Fruit fly (Drosophila melanogaster) whole organism, embryonic: ENCODE data around the gene prd.

Experiments used
- Atf-2 ChIP-seq: fragments of 200-800 bp; sonication (Bioruptor generic); optimal IDR thresholded peaks from 2 replicates; lab custom pipeline; 2016; ENCODE audit warnings: missing biosample characterization, missing genetic modification characterization
- C15 ChIP-seq: fragments of 200-800 bp; sonication (Bioruptor generic); IDR thresholded peaks from 3 replicates; pipeline ENCODE4 v1.3.6; 2022; ENCODE audit warnings: missing biosample characterization, missing genetic modification characterization
- CG10274 ChIP-seq: fragments of 200-800 bp; sonication (Bioruptor generic); optimal IDR thresholded peaks from 3 replicates; lab custom pipeline; 2017; ENCODE audit warnings: missing biosample characterization, mild to moderate bottlenecking, missing genetic modification characterization
- CG11085 ChIP-seq: fragments of 200-800 bp; sonication (Bioruptor generic); IDR thresholded peaks from 2 replicates; pipeline ENCODE4 v1.3.6; 2022; ENCODE audit warnings: missing biosample characterization, missing genetic modification characterization
- CG12219 ChIP-seq: fragments of 200-800 bp; sonication (Bioruptor generic); optimal IDR thresholded peaks from 3 replicates; lab custom pipeline; 2018; ENCODE audit warnings: missing biosample characterization, mild to moderate bottlenecking, missing genetic modification characterization
- CG12299 ChIP-seq: fragments of 200-800 bp; sonication (Bioruptor generic); optimal IDR thresholded peaks from 2 replicates; lab custom pipeline; 2018; ENCODE audit warnings: missing biosample characterization, mild to moderate bottlenecking, missing genetic modification characterization
- CG13624 ChIP-seq: fragments of 200-800 bp; sonication (Bioruptor generic); optimal IDR thresholded peaks from 2 replicates; lab custom pipeline; 2016; ENCODE audit warnings: missing biosample characterization, missing genetic modification characterization
- CG15696 ChIP-seq: fragments of 200-800 bp; sonication (Bioruptor generic); optimal IDR thresholded peaks from 2 replicates; lab custom pipeline; 2019; ENCODE audit warnings: missing biosample characterization, mild to moderate bottlenecking, missing genetic modification characterization, moderate library complexity
- CG16863 ChIP-seq: fragments of 200-800 bp; sonication (Bioruptor generic); optimal IDR thresholded peaks from 3 replicates; lab custom pipeline; 2016; ENCODE audit warnings: missing biosample characterization, missing genetic modification characterization
- CG1792 ChIP-seq: fragments of 200-800 bp; sonication (Bioruptor generic); optimal IDR thresholded peaks from 2 replicates; lab custom pipeline; 2016; ENCODE audit warnings: missing biosample characterization, missing genetic modification characterization
- CG18011 ChIP-seq: fragments of 200-800 bp; sonication (Bioruptor generic); optimal IDR thresholded peaks from 2 replicates; lab custom pipeline; 2017; ENCODE audit warnings: missing biosample characterization, missing genetic modification characterization, mild to moderate bottlenecking, moderate library complexity, missing genotype
- CG18476 ChIP-seq: fragments of 200-800 bp; sonication (Bioruptor generic); optimal IDR thresholded peaks from 2 replicates; lab custom pipeline; 2016; ENCODE audit warnings: missing biosample characterization, mild to moderate bottlenecking, missing genetic modification characterization
- CG18619 ChIP-seq: fragments of 200-800 bp; sonication (Bioruptor generic); optimal IDR thresholded peaks from 3 replicates; lab custom pipeline; 2017; ENCODE audit warnings: missing biosample characterization, mild to moderate bottlenecking, missing genetic modification characterization
- CG3163 ChIP-seq: fragments of 200-800 bp; sonication (Bioruptor generic); optimal IDR thresholded peaks from 3 replicates; lab custom pipeline; 2016; ENCODE audit warnings: missing biosample characterization, missing genetic modification characterization
- CG6813 ChIP-seq: fragments of 200-800 bp; sonication (Bioruptor generic); optimal IDR thresholded peaks from 2 replicates; lab custom pipeline; 2017; ENCODE audit warnings: missing biosample characterization, missing genetic modification characterization, mild to moderate bottlenecking, moderate library complexity, missing genetic modification reagents
- CG7372 ChIP-seq: fragments of 200-800 bp; sonication (Bioruptor generic); IDR thresholded peaks from 2 replicates; pipeline ENCODE4 v1.3.6; 2022; ENCODE audit warnings: missing biosample characterization, missing genetic modification characterization
- CG7963 ChIP-seq: fragments of 200-800 bp; sonication (Bioruptor generic); IDR thresholded peaks from 3 replicates; pipeline ENCODE4 v1.3.6; 2022; ENCODE audit warnings: missing biosample characterization, missing genetic modification characterization; ENCODE audit not compliant: partially characterized antibody
- CG8089 ChIP-seq: fragments of 200-800 bp; sonication (Bioruptor generic); optimal IDR thresholded peaks from 3 replicates; lab custom pipeline; 2016; ENCODE audit warnings: missing biosample characterization, missing genetic modification characterization
- CG8944 ChIP-seq: fragments of 200-800 bp; sonication (Bioruptor generic); optimal IDR thresholded peaks from 3 replicates; lab custom pipeline; 2016; ENCODE audit warnings: missing biosample characterization, missing genetic modification characterization
- CG9797 ChIP-seq: fragments of 200-800 bp; sonication (Bioruptor generic); optimal IDR thresholded peaks from 3 replicates; lab custom pipeline; 2018; ENCODE audit warnings: missing biosample characterization, mild to moderate bottlenecking, missing genetic modification characterization
- CG9876 ChIP-seq: fragments of 200-800 bp; sonication (Bioruptor generic); optimal IDR thresholded peaks from 2 replicates; lab custom pipeline; 2016; ENCODE audit warnings: missing biosample characterization, missing genetic modification characterization
- CTCF ChIP-seq: fragments of 200-800 bp; sonication (Bioruptor generic); optimal IDR thresholded peaks from 2 replicates; lab custom pipeline; 2017; ENCODE audit warnings: missing biosample characterization, mild to moderate bottlenecking, missing genetic modification characterization, moderate library complexity
- CoRest ChIP-seq: fragments of 200-800 bp; sonication (Bioruptor generic); optimal IDR thresholded peaks from 3 replicates; lab custom pipeline; 2018; ENCODE audit warnings: missing biosample characterization, mild to moderate bottlenecking, missing genetic modification characterization, moderate library complexity
- D19B ChIP-seq: fragments of 200-800 bp; sonication (Bioruptor generic); optimal IDR thresholded peaks from 2 replicates; lab custom pipeline; 2017; ENCODE audit warnings: missing biosample characterization, mild to moderate bottlenecking, missing genetic modification characterization
- GATAe ChIP-seq: fragments of 200-800 bp; sonication (Bioruptor generic); conservative IDR thresholded peaks from 2 replicates; pipeline ENCODE4 v1.3.6; 2022; ENCODE audit warnings: missing biosample characterization, missing genetic modification characterization
- HmgD ChIP-seq: fragments of 200-800 bp; sonication (Bioruptor generic); optimal IDR thresholded peaks from 3 replicates; lab custom pipeline; 2016; ENCODE audit warnings: missing biosample characterization, missing genetic modification characterization
- Myb ChIP-seq: fragments of 200-800 bp; sonication (Bioruptor generic); optimal IDR thresholded peaks from 2 replicates; lab custom pipeline; 2016; ENCODE audit warnings: missing biosample characterization, missing genetic modification characterization
- NC2α ChIP-seq: fragments of 200-800 bp; sonication (Bioruptor generic); optimal IDR thresholded peaks from 2 replicates; lab custom pipeline; 2016; ENCODE audit warnings: missing biosample characterization, missing genetic modification characterization
- Nf-YA ChIP-seq: fragments of 200-800 bp; sonication (Bioruptor generic); IDR thresholded peaks from 2 replicates; pipeline ENCODE4 v1.3.6; 2022; ENCODE audit warnings: missing biosample characterization, missing genetic modification characterization
- Six4 ChIP-seq: fragments of 200-800 bp; sonication (Bioruptor generic); optimal IDR thresholded peaks from 2 replicates; lab custom pipeline; 2016; ENCODE audit warnings: missing biosample characterization, missing genetic modification characterization
- Sox102F ChIP-seq: fragments of 200-800 bp; sonication (Bioruptor generic); optimal IDR thresholded peaks from 2 replicates; lab custom pipeline; 2018; ENCODE audit warnings: missing biosample characterization, mild to moderate bottlenecking, missing genetic modification characterization, moderate library complexity
- Xrp1 ChIP-seq: fragments of 200-800 bp; sonication (Bioruptor generic); IDR thresholded peaks from 2 replicates; pipeline ENCODE4 v1.3.6; 2022; ENCODE audit warnings: missing biosample characterization, missing genetic modification characterization
- corto ChIP-seq: fragments of 200-800 bp; sonication (Bioruptor generic); optimal IDR thresholded peaks from 2 replicates; lab custom pipeline; 2016; ENCODE audit warnings: missing biosample characterization, mild to moderate bottlenecking, missing genetic modification characterization, moderate library complexity
- dan ChIP-seq: fragments of 200-800 bp; sonication (Bioruptor generic); IDR thresholded peaks from 2 replicates; pipeline ENCODE4 v1.3.6; 2022; ENCODE audit warnings: missing biosample characterization, missing genetic modification characterization
- dm ChIP-seq: fragments of 200-800 bp; sonication (Bioruptor generic); optimal IDR thresholded peaks from 3 replicates; lab custom pipeline; 2016; ENCODE audit warnings: missing biosample characterization, missing genetic modification characterization
- emc ChIP-seq: fragments of 200-800 bp; sonication (Bioruptor generic); optimal IDR thresholded peaks from 2 replicates; lab custom pipeline; 2016; ENCODE audit warnings: missing biosample characterization, missing genetic modification characterization
- fd64A ChIP-seq: fragments of 200-800 bp; sonication (Bioruptor generic); optimal IDR thresholded peaks from 3 replicates; lab custom pipeline; 2018; ENCODE audit warnings: missing biosample characterization, mild to moderate bottlenecking, missing genetic modification characterization
- gcm ChIP-seq: fragments of 200-800 bp; sonication (Bioruptor generic); optimal IDR thresholded peaks from 2 replicates; lab custom pipeline; 2019; ENCODE audit warnings: missing biosample characterization, mild to moderate bottlenecking, missing genetic modification characterization, moderate library complexity
- h ChIP-seq: fragments of >200 bp; optimal IDR thresholded peaks from 2 replicates; lab custom pipeline; 2017
- hb ChIP-seq: fragments of 200-800 bp; sonication (Bioruptor generic); IDR thresholded peaks from 3 replicates; pipeline ENCODE4 v1.3.6; 2022; ENCODE audit warnings: missing biosample characterization, missing genetic modification characterization; ENCODE audit not compliant: partially characterized antibody
- hth ChIP-seq: fragments of >200 bp; optimal IDR thresholded peaks from 2 replicates; lab custom pipeline; 2017; ENCODE audit warnings: inconsistent platforms
- ind ChIP-seq: fragments of 200-800 bp; sonication (Bioruptor generic); optimal IDR thresholded peaks from 3 replicates; lab custom pipeline; 2016; ENCODE audit warnings: missing biosample characterization, missing genetic modification characterization
- kni ChIP-seq: fragments of 200-800 bp; sonication (Bioruptor generic); optimal IDR thresholded peaks from 3 replicates; lab custom pipeline; 2017; ENCODE audit warnings: mild to moderate bottlenecking, missing biosample characterization, missing genetic modification reagents, missing genetic modification characterization
- luna ChIP-seq: fragments of 200-800 bp; sonication (Bioruptor generic); optimal IDR thresholded peaks from 2 replicates; lab custom pipeline; 2016; ENCODE audit warnings: missing biosample characterization, missing genetic modification characterization
- phol ChIP-seq: fragments of 200-800 bp; sonication (Bioruptor generic); optimal IDR thresholded peaks from 3 replicates; lab custom pipeline; 2018; ENCODE audit warnings: missing biosample characterization, mild to moderate bottlenecking, missing genetic modification characterization, moderate library complexity
- schlank ChIP-seq: fragments of 200-800 bp; sonication (Bioruptor generic); optimal IDR thresholded peaks from 2 replicates; lab custom pipeline; 2018; ENCODE audit warnings: missing biosample characterization, mild to moderate bottlenecking, missing genetic modification characterization
- sd ChIP-seq: fragments of 200-800 bp; sonication (Bioruptor generic); optimal IDR thresholded peaks from 3 replicates; lab custom pipeline; 2018; ENCODE audit warnings: missing biosample characterization, mild to moderate bottlenecking, missing genetic modification characterization, moderate library complexity
- wdn ChIP-seq: fragments of 200-800 bp; sonication (Bioruptor generic); IDR thresholded peaks from 2 replicates; pipeline ENCODE4 v1.3.6; 2022; ENCODE audit warnings: missing biosample characterization, missing genetic modification characterization
- z ChIP-seq: fragments of 200-800 bp; sonication (Bioruptor generic); IDR thresholded peaks from 3 replicates; pipeline ENCODE4 v1.3.6; 2022; ENCODE audit warnings: missing biosample characterization, missing genetic modification characterization
- zen2 ChIP-seq: fragments of 200-800 bp; sonication (Bioruptor generic); IDR thresholded peaks from 3 replicates; pipeline ENCODE4 v1.3.6; 2022; ENCODE audit warnings: missing biosample characterization, missing genetic modification characterization; ENCODE audit not compliant: partially characterized antibody

Gene prd

dm6 chr2L:12045941-12046855, 39.4 kb downstream of the prd start, which contains the start of gene CG6770 (continued):
- TF ChIP-seq CoRest (tag; lab: Kevin White, UChicago), result peak; percentile 82
- TF ChIP-seq CG9876 (GFP tag; lab: Kevin White, UChicago), result peak; percentile 21
- peak; percentile 50 for TF ChIP-seq corto (GFP tag; lab: Kevin White, UChicago)
- no peak for TF ChIP-seq CG16863 (GFP tag; lab: Kevin White, UChicago)
- TF ChIP-seq gcm (GFP tag; lab: Kevin White, UChicago), result peak; percentile 63
- peak; percentile 70 for TF ChIP-seq CG18476 (GFP tag; lab: Kevin White, UChicago)
- TF ChIP-seq CTCF, result peak; percentile 35
- 0 out of 2 replicates have a peak, but pooled peaks have one; percentile 13 for TF ChIP-seq CG11085 (GFP tag; lab: Robert Waterston, UW)
- peak; percentile 70 for TF ChIP-seq D19B (GFP tag; lab: Kevin White, UChicago)
- TF ChIP-seq CG8944, result no peak
- TF ChIP-seq CG9797 (GFP tag; lab: Kevin White, UChicago), result no peak
- TF ChIP-seq z, result no peak
- peak; percentile 52 for TF ChIP-seq phol (tag; lab: Kevin White, UChicago)
- TF ChIP-seq dan (GFP tag; lab: Robert Waterston, UW), result no peak
- TF ChIP-seq CG13624 (GFP tag; lab: Kevin White, UChicago), result peak; percentile 92
- no peak for TF ChIP-seq dm
- peak; percentile 73 for TF ChIP-seq sd (tag; lab: Kevin White, UChicago)
- no peak for TF ChIP-seq luna (GFP tag; lab: Kevin White, UChicago)
- no peak for TF ChIP-seq hth
- peak; percentile 88 for TF ChIP-seq CG6813
- TF ChIP-seq Atf-2 (GFP tag; lab: Kevin White, UChicago), result no peak
- 0 out of 3 replicates have a peak, but pooled peaks have one; percentile 51 for TF ChIP-seq C15 (GFP tag; lab: Robert Waterston, UW)
- peak; percentile 35; the same call in 1 of the 3 replicates for TF ChIP-seq CG7963 (GFP tag; lab: Robert Waterston, UW)
- TF ChIP-seq CG15696 (tag; lab: Kevin White, UChicago), result peak; percentile 12
- TF ChIP-seq wdn, result peak; percentile 87
- TF ChIP-seq ind (GFP tag; lab: Kevin White, UChicago), result peak; percentile 57
- peak; percentile 4 for TF ChIP-seq CG1792
- TF ChIP-seq NC2α (GFP tag; lab: Kevin White, UChicago), result no peak
- TF ChIP-seq CG12219 (GFP tag; lab: Kevin White, UChicago), result peak; percentile 58
- TF ChIP-seq Myb (GFP tag; lab: Kevin White, UChicago), result peak; percentile 14
- peak; percentile 79 for TF ChIP-seq Sox102F
- no peak for TF ChIP-seq hb (GFP tag; lab: Robert Waterston, UW)
- no peak for TF ChIP-seq Six4 (GFP tag; lab: Kevin White, UChicago)
- peak; percentile 11 for TF ChIP-seq emc
- TF ChIP-seq HmgD, result no peak
- TF ChIP-seq fd64A (GFP tag; lab: Kevin White, UChicago), result no peak
- no peak for TF ChIP-seq kni (GFP tag; lab: Kevin White, UChicago)
- TF ChIP-seq CG3163 (GFP tag; lab: Kevin White, UChicago), result peak; percentile 16
- TF ChIP-seq CG18011 (GFP tag; lab: Kevin White, UChicago), result peak; percentile 43
- TF ChIP-seq CG12299 (tag; lab: Kevin White, UChicago), result peak; percentile 87
- peak; percentile 86 for TF ChIP-seq CG18619 (GFP tag; lab: Kevin White, UChicago)
- TF ChIP-seq Xrp1 (GFP tag; lab: Robert Waterston, UW), result peak; percentile 78
- TF ChIP-seq zen2 (GFP tag; lab: Robert Waterston, UW), result no peak
- TF ChIP-seq CG8089 (GFP tag; lab: Kevin White, UChicago), result no peak
- TF ChIP-seq Nf-YA (GFP tag; lab: Robert Waterston, UW), result peak; percentile 55
- peak; percentile 67; the same call in 1 of the 2 replicates for TF ChIP-seq CG7372 (GFP tag; lab: Robert Waterston, UW)
- peak; percentile 53 for TF ChIP-seq schlank (tag; lab: Kevin White, UChicago)
- TF ChIP-seq h (lab: Kevin White, UChicago), result no peak
- no peak for TF ChIP-seq GATAe
- TF ChIP-seq CG10274 (GFP tag; lab: Kevin White, UChicago), result no peak
